Worm (Caenorhabditis elegans) whole organism, L4 larva: ENCODE data around the gene fipr-21.

Experiments used
- aha-1 ChIP-seq: fragments of 150-350 bp; peaks from one replicate; lab custom pipeline; 2014; ENCODE audit warnings: missing biosample characterization, missing genetic modification characterization
- ces-1 ChIP-seq: fragments of 150-350 bp; sonication (generic microtip); optimal IDR thresholded peaks from 4 replicates; lab custom pipeline; 2014; ENCODE audit warnings: missing biosample characterization, missing genetic modification reagents, missing genetic modification characterization
- lsy-2 ChIP-seq, 2 experiments: fragments of 150-350 bp in 1 of 2; sonication (generic microtip) in 1 of 2; optimal IDR thresholded peaks; 2 replicates each; lab custom pipeline; 2014 to 2017; ENCODE audit warnings: missing biosample characterization in 2 of 2, missing genetic modification characterization in 2 of 2
- mdt-29 ChIP-seq: fragments of 200-800 bp; sonication (Bioruptor generic); IDR thresholded peaks from 2 replicates; pipeline ENCODE4 v1.3.6; 2022; ENCODE audit warnings: missing genetic modification reagents, missing genetic modification characterization, missing compliant biosample characterization
- nhr-11 ChIP-seq: fragments of 150-350 bp; optimal IDR thresholded peaks from 2 replicates; lab custom pipeline; 2014; ENCODE audit warnings: missing biosample characterization, missing genetic modification characterization
- snpc-4 ChIP-seq: fragments of 150-350 bp; optimal IDR thresholded peaks from 2 replicates; lab custom pipeline; 2014; ENCODE audit warnings: missing biosample characterization, missing genetic modification characterization
- unc-130 ChIP-seq: sonication (generic microtip); optimal IDR thresholded peaks from 2 replicates; lab custom pipeline; 2016; ENCODE audit warnings: missing genetic modification reagents, missing genetic modification characterization, missing compliant biosample characterization

DNA sequence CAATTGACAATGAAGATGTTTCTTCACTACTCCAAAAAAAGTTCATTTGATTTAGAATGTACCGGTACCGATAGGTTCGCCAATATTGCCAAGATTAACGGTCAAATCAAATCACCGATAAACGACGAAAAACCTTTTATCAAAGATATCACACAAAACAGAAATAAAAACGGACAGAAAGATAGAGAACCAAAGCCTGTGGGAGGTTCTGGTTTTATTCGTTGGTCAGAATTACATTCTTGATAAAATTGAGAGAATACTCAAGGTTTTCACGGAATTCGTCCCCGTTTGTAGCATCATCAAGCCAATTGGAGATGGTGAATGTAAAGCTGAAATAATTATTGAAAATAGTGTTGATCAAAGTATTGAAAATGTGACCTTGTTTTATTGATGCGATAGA lies 2.6 kb downstream of the fipr-21 start:
- TF ChIP-seq ces-1 (GFP tag; lab: Kevin White, UChicago) (no peak), unc-130 (GFP tag; lab: Kevin White, UChicago) (no peak), mdt-29 (GFP tag; lab: Robert Waterston, UW) (no peak), aha-1 (no peak), lsy-2 (tag; optimal IDR thresholded peaks at IDR 0.05; lab: Kevin White, UChicago) (no peak), snpc-4 (tag; lab: Kevin White, UChicago) (no peak), nhr-11 (no peak)
